Worm (Caenorhabditis elegans): ENCODE results near the gene acr-3.

acr-3 gene

ce11 chrX:6735494-6735893 lies 26.2 kb downstream of the acr-3 start:
- TF ChIP-seq him-1 (tag; optimal IDR thresholded peaks at IDR 0.05) = no peak
- no peak for TF ChIP-seq W03F9.2 (tag; optimal IDR thresholded peaks at IDR 0.05)
- TF ChIP-seq dao-5 (tag; optimal IDR thresholded peaks at IDR 0.05) = no peak

ce11 chrX:6736358-6736991 lies 27.1 kb downstream of the acr-3 start:
- TF ChIP-seq him-1 (tag; optimal IDR thresholded peaks at IDR 0.05) (no peak), W03F9.2 (tag; optimal IDR thresholded peaks at IDR 0.05) (peak; percentile 37)

ce11 chrX:6737329-6738008 lies 28.1 kb downstream of the acr-3 start:
- TF ChIP-seq dao-5 (tag; optimal IDR thresholded peaks at IDR 0.05) = no peak
- TF ChIP-seq W03F9.2 (tag; optimal IDR thresholded peaks at IDR 0.05) = no peak
- TF ChIP-seq him-1 (tag; optimal IDR thresholded peaks at IDR 0.05) = peak; percentile 84

ce11 chrX:6738535-6738934 lies 29.2 kb downstream of the acr-3 start:
- TF ChIP-seq dao-5 (tag; optimal IDR thresholded peaks at IDR 0.05) = no peak
- TF ChIP-seq W03F9.2 (tag; optimal IDR thresholded peaks at IDR 0.05) = no peak
- TF ChIP-seq him-1 (tag; optimal IDR thresholded peaks at IDR 0.05) = no peak

- TF ChIP-seq him-1 (tag; optimal IDR thresholded peaks at IDR 0.05) (peak; percentile 19), W03F9.2 (tag; optimal IDR thresholded peaks at IDR 0.05) (no peak)
These were observed 30.0 kb downstream of the acr-3 start for ce11 chrX:6739034-6740008.

ce11 chrX:6740282-6740982 lies 31.1 kb downstream of the acr-3 start:
- TF ChIP-seq W03F9.2 (tag; optimal IDR thresholded peaks at IDR 0.05) (no peak), dao-5 (tag; optimal IDR thresholded peaks at IDR 0.05) (no peak), him-1 (tag; optimal IDR thresholded peaks at IDR 0.05) (peak; percentile 38)

- TF ChIP-seq him-1 (tag; optimal IDR thresholded peaks at IDR 0.05) = no peak
- no peak for TF ChIP-seq W03F9.2 (tag; optimal IDR thresholded peaks at IDR 0.05)
- TF ChIP-seq dao-5 (tag; optimal IDR thresholded peaks at IDR 0.05) = no peak
These were observed 31.6 kb downstream of the acr-3 start for ce11 chrX:6740983-6741365.

ce11 chrX:6741532-6741931 lies 32.2 kb downstream of the acr-3 start:
- TF ChIP-seq him-1 (tag; optimal IDR thresholded peaks at IDR 0.05) = no peak
- TF ChIP-seq W03F9.2 (tag; optimal IDR thresholded peaks at IDR 0.05) = peak; percentile 1
- TF ChIP-seq dao-5 (tag; optimal IDR thresholded peaks at IDR 0.05) = no peak

ce11 chrX:6742011-6742683 lies 32.8 kb downstream of the acr-3 start, which contains the start of gene mdl-1:
Gene mdl-1 (plus strand): TSS chrX:6742351.
- TF ChIP-seq him-1 (tag; optimal IDR thresholded peaks at IDR 0.05) (peak; percentile 4), dao-5 (tag; optimal IDR thresholded peaks at IDR 0.05) (no peak)

- TF ChIP-seq dao-5 (tag; optimal IDR thresholded peaks at IDR 0.05) (no peak), him-1 (tag; optimal IDR thresholded peaks at IDR 0.05) (no peak), W03F9.2 (tag; optimal IDR thresholded peaks at IDR 0.05) (no peak)
These were observed 33.6 kb downstream of the acr-3 start for ce11 chrX:6742891-6743290.

ce11 chrX:6743344-6743743 lies 34.0 kb downstream of the acr-3 start:
- TF ChIP-seq him-1 (tag; optimal IDR thresholded peaks at IDR 0.05) (no peak), dao-5 (tag; optimal IDR thresholded peaks at IDR 0.05) (no peak), W03F9.2 (tag; optimal IDR thresholded peaks at IDR 0.05) (no peak)

ce11 chrX:6743853-6744346 lies 34.6 kb downstream of the acr-3 start:
- peak; percentile 67 for TF ChIP-seq W03F9.2 (tag; optimal IDR thresholded peaks at IDR 0.05)
- no peak for TF ChIP-seq dao-5 (tag; optimal IDR thresholded peaks at IDR 0.05)

- peak; percentile 1 for TF ChIP-seq W03F9.2 (tag; optimal IDR thresholded peaks at IDR 0.05)
- TF ChIP-seq dao-5 (tag; optimal IDR thresholded peaks at IDR 0.05) = no peak
These were observed 35.2 kb downstream of the acr-3 start for ce11 chrX:6744537-6744936.

Data from whole organism, L4/young adult.